Fruit fly (Drosophila melanogaster): ENCODE results near the gene Nep7.

DNA sequence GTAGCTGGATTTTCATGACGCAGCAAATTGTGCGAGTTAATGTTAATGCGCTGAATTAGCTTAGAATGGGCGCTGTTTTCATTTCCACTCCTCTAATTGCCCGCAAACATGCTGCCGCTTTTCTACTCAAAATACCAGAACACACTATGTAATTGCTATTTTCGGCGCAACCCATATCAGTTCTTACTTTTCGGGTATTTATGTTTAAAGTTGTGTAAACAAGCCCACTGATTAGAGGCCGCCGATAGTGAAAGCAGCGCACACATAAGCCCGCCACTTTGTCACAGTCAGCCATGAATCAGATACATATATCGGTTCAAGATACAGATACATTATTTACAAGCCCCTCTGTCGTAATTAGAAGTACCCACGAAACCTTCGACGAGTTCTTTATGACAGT is 32.1 kb downstream of the Nep7 start:
- TF ChIP-seq pan (optimal IDR thresholded peaks at IDR 0.05) (no peak), h (GFP tag; optimal IDR thresholded peaks at IDR 0.05) (no peak), sv (GFP tag; optimal IDR thresholded peaks at IDR 0.05) (no peak), rgr (GFP tag; optimal IDR thresholded peaks at IDR 0.05) (no peak), Mio (GFP tag; optimal IDR thresholded peaks at IDR 0.05) (no peak), brk (GFP tag; optimal IDR thresholded peaks at IDR 0.05) (no peak), br (GFP tag; optimal IDR thresholded peaks at IDR 0.05) (no peak), HLH106 (tag; optimal IDR thresholded peaks at IDR 0.05) (no peak), Dfd (GFP tag; optimal IDR thresholded peaks at IDR 0.05) (no peak), lola (GFP tag; optimal IDR thresholded peaks at IDR 0.05) (no peak)

Data from whole organism, wandering third instar larva.